Worm (Caenorhabditis elegans) whole organism, early embryonic: ENCODE measurements around the gene srd-2.

Experiments used
- aly-1 ChIP-seq: sonication (generic microtip); optimal IDR thresholded peaks from 2 replicates; lab custom pipeline; 2016; ENCODE audit warnings: missing genetic modification characterization, missing compliant biosample characterization
- ama-1 ChIP-seq: fragments of 150-350 bp; optimal IDR thresholded peaks from 2 replicates; lab custom pipeline; 2014
- ceh-13 ChIP-seq: fragments of 200-800 bp; sonication (Bioruptor generic); optimal IDR thresholded peaks from 2 replicates; lab custom pipeline; 2018; ENCODE audit warnings: mild to moderate bottlenecking, missing genetic modification characterization, missing compliant biosample characterization
- flt-1 ChIP-seq: fragments of 200-800 bp; sonication (Bioruptor generic); IDR thresholded peaks from 2 replicates; pipeline ENCODE4 v1.3.6; 2022; ENCODE audit warnings: missing genetic modification characterization, missing compliant biosample characterization
- hmg-4 ChIP-seq: fragments of 200-800 bp; sonication (Bioruptor generic); optimal IDR thresholded peaks from 2 replicates; lab custom pipeline; 2018; ENCODE audit warnings: mild to moderate bottlenecking, missing genetic modification characterization, missing compliant biosample characterization
- scrt-1 ChIP-seq: fragments of 200-800 bp; sonication (Bioruptor generic); IDR thresholded peaks from 2 replicates; pipeline ENCODE4 v1.3.6; 2022; ENCODE audit warnings: missing genetic modification characterization, missing compliant biosample characterization
- tbx-11 ChIP-seq: fragments of 200-800 bp; sonication (Bioruptor generic); IDR thresholded peaks from 2 replicates; pipeline ENCODE4 v1.3.6; 2022; ENCODE audit warnings: missing genetic modification characterization, missing compliant biosample characterization
- tbx-37 ChIP-seq: fragments of 200-800 bp; sonication (Bioruptor generic); conservative IDR thresholded peaks from 2 replicates; pipeline ENCODE4 v1.3.6; 2022; ENCODE audit warnings: missing genetic modification reagents, missing genetic modification characterization, missing compliant biosample characterization

ce11 chrII:10192207-10192606 lies 4.5 kb upstream of the srd-2 start, which contains the start of gene R05H5.7:
- TF ChIP-seq ama-1 (lab: Kevin White, UChicago) (no peak), flt-1 (GFP tag; lab: Robert Waterston, UW) (no peak), ceh-13 (GFP tag; lab: Kevin White, UChicago) (no peak), scrt-1 (no peak), tbx-11 (GFP tag; lab: Robert Waterston, UW) (no peak), hmg-4 (GFP tag; lab: Kevin White, UChicago) (no peak), aly-1 (tag; lab: Kevin White, UChicago) (no peak), tbx-37 (no peak)
